Fruit fly (Drosophila melanogaster) whole organism, embryonic: ENCODE data around the gene ArfGAP1.

Experiments
- Bgb ChIP-seq: fragments of 200-800 bp; sonication (Bioruptor generic); IDR thresholded peaks from 2 replicates; pipeline ENCODE4 v1.3.6; 2022; ENCODE audit warnings: missing biosample characterization, missing genetic modification characterization; ENCODE audit not compliant: partially characterized antibody
- CG10274 ChIP-seq: fragments of 200-800 bp; sonication (Bioruptor generic); optimal IDR thresholded peaks from 3 replicates; lab custom pipeline; 2017; ENCODE audit warnings: missing biosample characterization, mild to moderate bottlenecking, missing genetic modification characterization
- CG10543 ChIP-seq: fragments of 200-800 bp; sonication (Bioruptor generic); optimal IDR thresholded peaks from 3 replicates; lab custom pipeline; 2017; ENCODE audit warnings: missing biosample characterization, mild to moderate bottlenecking, missing genetic modification characterization, moderate library complexity
- CG12219 ChIP-seq: fragments of 200-800 bp; sonication (Bioruptor generic); optimal IDR thresholded peaks from 3 replicates; lab custom pipeline; 2018; ENCODE audit warnings: missing biosample characterization, mild to moderate bottlenecking, missing genetic modification characterization
- CG13287 ChIP-seq: fragments of 200-800 bp; sonication (Bioruptor generic); IDR thresholded peaks from 2 replicates; pipeline ENCODE4 v1.3.6; 2022; ENCODE audit warnings: missing biosample characterization, missing genetic modification characterization; ENCODE audit not compliant: partially characterized antibody
- CG13894 ChIP-seq: fragments of 200-800 bp; sonication (Bioruptor generic); optimal IDR thresholded peaks from 3 replicates; lab custom pipeline; 2018; ENCODE audit warnings: missing biosample characterization, mild to moderate bottlenecking, missing genetic modification characterization, moderate library complexity
- CG14014 ChIP-seq: fragments of 200-800 bp; sonication (Bioruptor generic); IDR thresholded peaks from 2 replicates; pipeline ENCODE4 v1.3.6; 2022; ENCODE audit warnings: missing biosample characterization, missing genetic modification characterization
- CG14860 ChIP-seq: fragments of 200-800 bp; sonication (Bioruptor generic); IDR thresholded peaks from 3 replicates; pipeline ENCODE4 v1.3.6; 2022; ENCODE audit warnings: missing biosample characterization, missing genetic modification characterization; ENCODE audit not compliant: partially characterized antibody
- CG15479 ChIP-seq: fragments of 200-800 bp; sonication (Bioruptor generic); optimal IDR thresholded peaks from 3 replicates; lab custom pipeline; 2019; ENCODE audit warnings: missing biosample characterization, mild to moderate bottlenecking, missing genetic modification characterization, moderate library complexity
- CG17802 ChIP-seq: fragments of 200-800 bp; sonication (Bioruptor generic); optimal IDR thresholded peaks from 2 replicates; lab custom pipeline; 2018; ENCODE audit warnings: missing biosample characterization, mild to moderate bottlenecking, missing genetic modification characterization, moderate library complexity
- CG17912 ChIP-seq: fragments of 200-800 bp; sonication (Bioruptor generic); optimal IDR thresholded peaks from 2 replicates; lab custom pipeline; 2018; ENCODE audit warnings: missing biosample characterization, mild to moderate bottlenecking, missing genetic modification characterization
- CG18262 ChIP-seq: fragments of 200-800 bp; optimal IDR thresholded peaks from 3 replicates; lab custom pipeline; 2019; ENCODE audit warnings: missing biosample characterization, mild to moderate bottlenecking, missing genetic modification characterization, moderate library complexity
- CG31224 ChIP-seq: fragments of 200-800 bp; sonication (Bioruptor generic); IDR thresholded peaks from 2 replicates; pipeline ENCODE4 v1.3.6; 2022; ENCODE audit warnings: missing biosample characterization, missing genetic modification characterization
- CG3163 ChIP-seq: fragments of 200-800 bp; sonication (Bioruptor generic); optimal IDR thresholded peaks from 3 replicates; lab custom pipeline; 2016; ENCODE audit warnings: missing biosample characterization, missing genetic modification characterization
- CG32767 ChIP-seq: fragments of 200-800 bp; sonication (Bioruptor generic); IDR thresholded peaks from 2 replicates; pipeline ENCODE4 v1.3.6; 2022; ENCODE audit warnings: missing biosample characterization, missing genetic modification characterization
- CG3726 ChIP-seq: fragments of 200-800 bp; sonication (Bioruptor generic); IDR thresholded peaks from 3 replicates; pipeline ENCODE4, ENCODE4 v1.3.6; 2022; ENCODE audit warnings: missing biosample characterization, missing genetic modification characterization
- CG5180 ChIP-seq: fragments of 200-800 bp; sonication (Bioruptor generic); optimal IDR thresholded peaks from 3 replicates; lab custom pipeline; 2017; ENCODE audit warnings: missing biosample characterization, missing genetic modification characterization, mild to moderate bottlenecking, moderate library complexity, missing genetic modification reagents
- CG6791 ChIP-seq: fragments of 200-800 bp; sonication (Bioruptor generic); IDR thresholded peaks from 3 replicates; pipeline ENCODE4 v1.3.6; 2022; ENCODE audit warnings: missing biosample characterization, missing genetic modification characterization; ENCODE audit not compliant: partially characterized antibody
- CG7963 ChIP-seq: fragments of 200-800 bp; sonication (Bioruptor generic); IDR thresholded peaks from 3 replicates; pipeline ENCODE4 v1.3.6; 2022; ENCODE audit warnings: missing biosample characterization, missing genetic modification characterization; ENCODE audit not compliant: partially characterized antibody
- CG7987 ChIP-seq: fragments of 200-800 bp; sonication (Bioruptor generic); optimal IDR thresholded peaks from 2 replicates; lab custom pipeline; 2018; ENCODE audit warnings: missing biosample characterization, mild to moderate bottlenecking, missing genetic modification characterization, moderate library complexity
- Camta ChIP-seq: fragments of 200-800 bp; sonication (Bioruptor generic); optimal IDR thresholded peaks from 2 replicates; lab custom pipeline; 2016; ENCODE audit warnings: missing biosample characterization, missing genetic modification characterization
- Doc3 ChIP-seq: fragments of 200-800 bp; sonication (Bioruptor generic); IDR thresholded peaks from 3 replicates; pipeline ENCODE4 v1.3.6; 2022; ENCODE audit warnings: missing biosample characterization, missing genetic modification characterization; ENCODE audit not compliant: partially characterized antibody
- H15 ChIP-seq: fragments of 200-800 bp; sonication (Bioruptor generic); IDR thresholded peaks from 3 replicates; pipeline ENCODE4 v1.3.6; 2022; ENCODE audit warnings: missing biosample characterization, missing genetic modification characterization
- Hsf ChIP-seq: fragments of 200-800 bp; sonication (Bioruptor generic); optimal IDR thresholded peaks from 3 replicates; lab custom pipeline; 2016; ENCODE audit warnings: missing biosample characterization, missing genetic modification characterization
- Meics ChIP-seq: fragments of 200-800 bp; sonication (Bioruptor generic); optimal IDR thresholded peaks from 2 replicates; lab custom pipeline; 2017; ENCODE audit warnings: missing biosample characterization, mild to moderate bottlenecking, missing genetic modification characterization
- Mes4 ChIP-seq: fragments of 200-800 bp; sonication (Bioruptor generic); optimal IDR thresholded peaks from 2 replicates; lab custom pipeline; 2016; ENCODE audit warnings: missing biosample characterization, missing genetic modification characterization
- NK7.1 ChIP-seq: fragments of 200-800 bp; sonication (Bioruptor generic); optimal IDR thresholded peaks from 3 replicates; lab custom pipeline; 2016; ENCODE audit warnings: missing biosample characterization, missing genetic modification characterization
- Nf-YB ChIP-seq: fragments of 200-800 bp; sonication (Bioruptor generic); optimal IDR thresholded peaks from 3 replicates; lab custom pipeline; 2019; ENCODE audit warnings: missing biosample characterization, mild to moderate bottlenecking, missing genetic modification characterization, moderate library complexity
- Ravus ChIP-seq: fragments of 200-800 bp; sonication (Bioruptor generic); IDR thresholded peaks from 2 replicates; pipeline ENCODE4 v1.3.6; 2022; ENCODE audit warnings: missing biosample characterization, missing genetic modification characterization
- Rfx ChIP-seq: fragments of 200-800 bp; sonication (Bioruptor generic); IDR thresholded peaks from 2 replicates; pipeline ENCODE4 v1.3.6; 2022; ENCODE audit warnings: missing biosample characterization, missing genetic modification characterization
- Stat92E ChIP-seq, 3 experiments: fragments of >200 bp in 2 of 3; fragments of 200-800 bp in 1 of 3; sonication (Bioruptor generic) in 1 of 3; optimal IDR thresholded peaks; 2 replicates each; lab custom pipeline; 2017 to 2019; ENCODE audit warnings: missing biosample characterization in 3 of 3, missing genetic modification characterization in 3 of 3, mild to moderate bottlenecking in 1 of 3, moderate library complexity in 1 of 3
- Xbp1 ChIP-seq: fragments of 200-800 bp; sonication (Bioruptor generic); optimal IDR thresholded peaks from 3 replicates; lab custom pipeline; 2016; ENCODE audit warnings: missing biosample characterization, mild to moderate bottlenecking, missing genetic modification characterization
- YL-1 ChIP-seq: fragments of 200-800 bp; sonication (Bioruptor generic); optimal IDR thresholded peaks from 3 replicates; lab custom pipeline; 2017; ENCODE audit warnings: missing biosample characterization, mild to moderate bottlenecking, missing genetic modification characterization
- bbx ChIP-seq: fragments of 200-800 bp; sonication (Bioruptor generic); IDR thresholded peaks from 2 replicates; pipeline ENCODE4 v1.3.6; 2022; ENCODE audit warnings: missing biosample characterization, missing genetic modification characterization; ENCODE audit not compliant: partially characterized antibody
- cg ChIP-seq: fragments of 200-800 bp; sonication (Bioruptor generic); optimal IDR thresholded peaks from 3 replicates; lab custom pipeline; 2019; ENCODE audit warnings: missing biosample characterization, mild to moderate bottlenecking, missing genetic modification characterization, moderate library complexity
- ci ChIP-seq: fragments of 200-800 bp; sonication (Bioruptor generic); IDR thresholded peaks from 3 replicates; pipeline ENCODE4 v1.3.6; 2022; ENCODE audit warnings: missing biosample characterization, missing genetic modification characterization
- corto ChIP-seq: fragments of 200-800 bp; sonication (Bioruptor generic); optimal IDR thresholded peaks from 2 replicates; lab custom pipeline; 2016; ENCODE audit warnings: missing biosample characterization, mild to moderate bottlenecking, missing genetic modification characterization, moderate library complexity
- disco-r ChIP-seq: fragments of 200-800 bp; sonication (Bioruptor generic); optimal IDR thresholded peaks from 2 replicates; lab custom pipeline; 2016; ENCODE audit warnings: missing biosample characterization, missing genetic modification characterization
- emc ChIP-seq: fragments of 200-800 bp; sonication (Bioruptor generic); optimal IDR thresholded peaks from 2 replicates; lab custom pipeline; 2016; ENCODE audit warnings: missing biosample characterization, missing genetic modification characterization
- fd96Cb ChIP-seq: fragments of 200-800 bp; sonication (Bioruptor generic); optimal IDR thresholded peaks from 2 replicates; lab custom pipeline; 2018; ENCODE audit warnings: missing biosample characterization, mild to moderate bottlenecking, missing genetic modification characterization, moderate library complexity
- hkb ChIP-seq, 2 experiments: fragments of 200-800 bp in 1 of 2; fragments of >200 bp in 1 of 2; sonication (Bioruptor generic) in 1 of 2; IDR thresholded peaks in 1 of 2; optimal IDR thresholded peaks in 1 of 2; 2 replicates each; pipeline versions ENCODE4 v1.3.6 to Lab custom; 2017 to 2022; ENCODE audit warnings: missing biosample characterization in 1 of 2, missing genetic modification characterization in 1 of 2
- kay ChIP-seq: fragments of 200-800 bp; sonication (Bioruptor generic); optimal IDR thresholded peaks from 2 replicates; lab custom pipeline; 2016; ENCODE audit warnings: missing biosample characterization, missing genetic modification characterization
- lab ChIP-seq: fragments of 200-800 bp; sonication (Bioruptor generic); optimal IDR thresholded peaks from 3 replicates; lab custom pipeline; 2017; ENCODE audit warnings: missing biosample characterization, missing genetic modification characterization, mild to moderate bottlenecking, moderate library complexity, missing genetic modification reagents
- pfk ChIP-seq: fragments of 200-800 bp; sonication (Bioruptor generic); optimal IDR thresholded peaks from 2 replicates; lab custom pipeline; 2018; ENCODE audit warnings: missing biosample characterization, mild to moderate bottlenecking, missing genetic modification characterization, moderate library complexity
- sqz ChIP-seq: fragments of 200-800 bp; sonication (Bioruptor generic); optimal IDR thresholded peaks from 3 replicates; lab custom pipeline; 2018; ENCODE audit warnings: missing biosample characterization, mild to moderate bottlenecking, missing genetic modification characterization
- wor ChIP-seq: fragments of 200-800 bp; sonication (Bioruptor generic); IDR thresholded peaks from 2 replicates; pipeline ENCODE4 v1.3.6; 2022; ENCODE audit warnings: missing biosample characterization, missing genetic modification characterization
- yki ChIP-seq: fragments of >200 bp; optimal IDR thresholded peaks from 3 replicates; lab custom pipeline; 2018
- zfh1 ChIP-seq: fragments of 200-800 bp; sonication (Bioruptor generic); IDR thresholded peaks from 3 replicates; pipeline ENCODE4 v1.3.6; 2022; ENCODE audit warnings: missing biosample characterization, missing genetic modification characterization

ArfGAP1 gene

DNA sequence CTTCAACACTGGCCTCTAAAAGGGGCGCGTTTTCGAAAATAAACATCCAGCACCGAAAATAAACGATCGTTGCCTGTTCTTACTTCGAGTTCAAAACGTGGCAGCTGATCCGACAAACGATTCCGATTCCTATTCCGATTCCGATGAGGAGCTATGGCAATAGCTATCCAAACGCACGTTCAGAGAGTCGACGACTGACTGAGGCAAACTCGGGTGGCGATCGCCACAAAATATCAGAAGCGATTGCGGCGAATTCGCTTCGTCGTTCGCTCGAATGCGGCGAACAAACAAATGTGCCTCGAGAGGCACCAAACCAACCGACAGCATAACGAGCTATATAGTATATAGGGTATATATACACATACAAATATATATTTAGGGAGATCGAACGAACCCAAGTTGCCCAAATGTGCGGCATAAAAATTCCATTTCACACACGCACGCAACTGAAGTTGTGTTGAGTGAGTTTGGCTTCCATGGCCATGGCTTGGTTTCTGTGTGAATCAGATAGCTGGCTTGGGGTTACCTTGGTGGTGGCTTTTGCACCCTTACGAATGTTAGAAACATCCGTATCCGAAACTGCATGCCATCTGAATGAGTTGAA is 26.0 kb downstream of the ArfGAP1 start, which contains the start of gene Ncc69 (continued):
- no peak for TF ChIP-seq hkb (optimal IDR thresholded peaks at IDR 0.05; lab: Kevin White, UChicago)
- TF ChIP-seq hkb (GFP tag; IDR thresholded peaks at IDR 0.05; lab: Robert Waterston, UW) = peak; percentile 63; the same call in 1 of the 2 replicates
- TF ChIP-seq Camta (GFP tag; lab: Kevin White, UChicago) = no peak
- TF ChIP-seq CG14014 (GFP tag; lab: Robert Waterston, UW) = no peak
- no peak for TF ChIP-seq Doc3 (GFP tag; lab: Robert Waterston, UW)
- TF ChIP-seq kay (GFP tag; lab: Kevin White, UChicago) = no peak
- TF ChIP-seq Meics (GFP tag; lab: Kevin White, UChicago) = no peak
- TF ChIP-seq Nf-YB (GFP tag; lab: Kevin White, UChicago) = peak; percentile 1
- peak; percentile 75 for TF ChIP-seq CG5180 (GFP tag; lab: Kevin White, UChicago)
- peak; percentile 82 for TF ChIP-seq cg (GFP tag; lab: Kevin White, UChicago)
- TF ChIP-seq Ravus = no peak
- peak; percentile 45; the same call in 1 of the 3 replicates for TF ChIP-seq CG6791 (GFP tag; lab: Robert Waterston, UW)
- no peak for TF ChIP-seq sqz (GFP tag; lab: Kevin White, UChicago)
- TF ChIP-seq Stat92E (GFP tag; optimal IDR thresholded peaks at IDR 0.05; lab: Kevin White, UChicago) = peak in 1 of 3 experiments; percentile 3
- no peak for TF ChIP-seq YL-1
- TF ChIP-seq Hsf (GFP tag; lab: Kevin White, UChicago) = no peak
- TF ChIP-seq disco-r = no peak
- TF ChIP-seq fd96Cb (tag; lab: Kevin White, UChicago) = no peak
- no peak for TF ChIP-seq CG18262 (tag; lab: Kevin White, UChicago)
- TF ChIP-seq CG13894 (tag; lab: Kevin White, UChicago) = peak; percentile 98
- no peak for TF ChIP-seq corto
- no peak for TF ChIP-seq yki (lab: Kevin White, UChicago)
- TF ChIP-seq CG15479 (GFP tag; lab: Kevin White, UChicago) = no peak
- 0 out of 3 replicates have a peak, but pooled peaks have one; percentile 44 for TF ChIP-seq CG7963 (GFP tag; lab: Robert Waterston, UW)
- TF ChIP-seq CG31224 = no peak
- TF ChIP-seq Bgb (GFP tag; lab: Robert Waterston, UW) = no peak; the same call in 1 of the 2 replicates
- TF ChIP-seq wor (GFP tag; lab: Robert Waterston, UW) = no peak
- TF ChIP-seq CG12219 (GFP tag; lab: Kevin White, UChicago) = no peak
- TF ChIP-seq CG3163 (GFP tag; lab: Kevin White, UChicago) = no peak
- no peak for TF ChIP-seq emc (GFP tag; lab: Kevin White, UChicago)
- TF ChIP-seq CG10274 (GFP tag; lab: Kevin White, UChicago) = no peak
- peak; percentile 33; the same call in 1 of the 2 replicates for TF ChIP-seq CG13287 (GFP tag; lab: Robert Waterston, UW)
- no peak for TF ChIP-seq CG3726 (GFP tag; lab: Robert Waterston, UW)
- TF ChIP-seq CG17802 (tag; lab: Kevin White, UChicago) = no peak
- TF ChIP-seq Rfx (GFP tag; lab: Robert Waterston, UW) = peak; percentile 43; the same call in 1 of the 2 replicates
- TF ChIP-seq pfk = no peak
- TF ChIP-seq CG14860 (GFP tag; lab: Robert Waterston, UW) = no peak
- TF ChIP-seq CG10543 (GFP tag; lab: Kevin White, UChicago) = peak; percentile 54
- TF ChIP-seq CG32767 (GFP tag; lab: Robert Waterston, UW) = no peak
- TF ChIP-seq Mes4 = peak; percentile 12
- TF ChIP-seq Xbp1 (GFP tag; lab: Kevin White, UChicago) = peak; percentile 1
- no peak for TF ChIP-seq CG17912 (GFP tag; lab: Kevin White, UChicago)
- no peak for TF ChIP-seq NK7.1 (GFP tag; lab: Kevin White, UChicago)
- peak; percentile 42; the same call in 2 of the 3 replicates for TF ChIP-seq ci (GFP tag; lab: Robert Waterston, UW)
- TF ChIP-seq CG7987 = peak; percentile 52
- 0 out of 3 replicates have a peak, but pooled peaks have one; percentile 24 for TF ChIP-seq zfh1 (GFP tag; lab: Robert Waterston, UW)
- TF ChIP-seq bbx = peak; percentile 54; the same call in 1 of the 2 replicates
- TF ChIP-seq lab (GFP tag; lab: Kevin White, UChicago) = peak; percentile 18
- TF ChIP-seq H15 (GFP tag; lab: Robert Waterston, UW) = no peak
